Fruit fly (Drosophila melanogaster): ENCODE measurements around the gene CG14968.

DNA sequence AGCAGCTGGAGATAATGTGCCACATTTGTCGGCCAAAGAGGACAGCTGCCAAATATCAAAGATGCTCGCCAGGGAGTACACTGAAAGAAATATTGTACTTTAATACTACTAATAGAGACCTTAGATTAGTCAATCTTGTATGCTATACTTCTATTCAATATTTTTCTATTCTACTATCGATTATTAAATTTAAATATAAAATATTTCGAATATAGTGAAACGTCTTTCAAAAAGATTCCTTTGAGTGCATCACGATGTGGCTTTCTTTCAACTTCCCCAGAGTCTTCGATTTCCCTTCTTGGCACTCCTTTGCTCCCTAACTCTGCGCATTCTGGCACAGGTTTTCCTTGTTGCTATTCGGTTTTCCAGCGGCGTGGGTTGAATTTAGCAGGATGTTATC lies 18.0 kb downstream of the CG14968 start:
- TF ChIP-seq CG8359 (GFP tag; optimal IDR thresholded peaks at IDR 0.05; ENCODE audit: borderline replicate concordance) (no peak), Optix (GFP tag; IDR thresholded peaks at IDR 0.05) (no peak)

All from whole organism, embryonic.